Worm (Caenorhabditis elegans) whole organism, L2 larva: Measurements from ENCODE around the gene F17E9.15.

Source experiments
- C34F6.9 ChIP-seq: fragments of 150-350 bp; optimal IDR thresholded peaks from 2 replicates; lab custom pipeline; 2014; ENCODE audit warnings: missing biosample characterization, missing genetic modification characterization
- F13H6.1 ChIP-seq: sonication (generic microtip); optimal IDR thresholded peaks from 2 replicates; lab custom pipeline; 2016; ENCODE audit warnings: missing genetic modification characterization, missing compliant biosample characterization
- R02D3.7 ChIP-seq: fragments of 150-350 bp; optimal IDR thresholded peaks from 2 replicates; lab custom pipeline; 2014; ENCODE audit warnings: missing biosample characterization, missing genetic modification characterization
- Y55F3AM.14 ChIP-seq: fragments of 200-800 bp; sonication (Bioruptor generic); optimal IDR thresholded peaks from 2 replicates; lab custom pipeline; 2018; ENCODE audit warnings: mild to moderate bottlenecking, missing genetic modification characterization, missing compliant biosample characterization
- ZK546.5 ChIP-seq: sonication (generic microtip); optimal IDR thresholded peaks from 2 replicates; lab custom pipeline; 2017; ENCODE audit warnings: missing biosample characterization, missing genetic modification characterization
- alr-1 ChIP-seq: fragments of 150-350 bp; optimal IDR thresholded peaks from 2 replicates; lab custom pipeline; 2014; ENCODE audit warnings: missing biosample characterization, missing genetic modification characterization
- aly-2 ChIP-seq: fragments of 150-350 bp; optimal IDR thresholded peaks from 2 replicates; lab custom pipeline; 2014; ENCODE audit warnings: missing biosample characterization, missing genetic modification characterization
- ama-1 ChIP-seq: fragments of 150-350 bp; optimal IDR thresholded peaks from 2 replicates; lab custom pipeline; 2018; ENCODE audit warnings: inconsistent platforms
- ceh-82 ChIP-seq: fragments of 150-350 bp; optimal IDR thresholded peaks from 2 replicates; lab custom pipeline; 2014; ENCODE audit warnings: missing biosample characterization, missing genetic modification characterization
- crh-2 ChIP-seq: sonication (generic microtip); optimal IDR thresholded peaks from 2 replicates; lab custom pipeline; 2017; ENCODE audit warnings: missing biosample characterization, missing genetic modification characterization
- elt-1 ChIP-seq: fragments of 150-350 bp; optimal IDR thresholded peaks from 2 replicates; lab custom pipeline; 2014; ENCODE audit warnings: missing biosample characterization, missing genetic modification characterization
- elt-3 ChIP-seq: sonication (generic microtip); optimal IDR thresholded peaks from 2 replicates; lab custom pipeline; 2017; ENCODE audit warnings: missing biosample characterization, missing genetic modification characterization
- fos-1 ChIP-seq: fragments of 150-350 bp; optimal IDR thresholded peaks from 2 replicates; lab custom pipeline; 2014; ENCODE audit warnings: missing biosample characterization, missing genetic modification characterization
- gmeb-1 ChIP-seq: fragments of 150-350 bp; optimal IDR thresholded peaks from 2 replicates; lab custom pipeline; 2014; ENCODE audit warnings: missing biosample characterization, missing genetic modification characterization
- lin-11 ChIP-seq: fragments of 150-350 bp; sonication (generic microtip); optimal IDR thresholded peaks from 2 replicates; lab custom pipeline; 2014; ENCODE audit warnings: missing biosample characterization, missing genetic modification characterization, inconsistent platforms, mixed read lengths
- lin-13 ChIP-seq: fragments of 150-350 bp; optimal IDR thresholded peaks from 2 replicates; lab custom pipeline; 2014; ENCODE audit warnings: missing biosample characterization, missing genetic modification reagents, missing genetic modification characterization
- lsy-2 ChIP-seq, 2 experiments: fragments of 150-350 bp in 1 of 2; sonication (generic microtip) in 1 of 2; optimal IDR thresholded peaks; 2 replicates each; lab custom pipeline; 2014 to 2017; ENCODE audit warnings: missing biosample characterization in 2 of 2, missing genetic modification characterization in 2 of 2
- mab-5 ChIP-seq: fragments of 150-350 bp; optimal IDR thresholded peaks from 2 replicates; lab custom pipeline; 2014; ENCODE audit warnings: missing biosample characterization, missing genetic modification characterization
- mbf-1 ChIP-seq: sonication (generic microtip); optimal IDR thresholded peaks from 2 replicates; lab custom pipeline; 2017; ENCODE audit warnings: missing biosample characterization, missing genetic modification characterization
- mdl-1 ChIP-seq, 2 experiments: fragments of 150-350 bp in 1 of 2; sonication (generic microtip) in 1 of 2; optimal IDR thresholded peaks; 2 replicates each; lab custom pipeline; 2017; ENCODE audit warnings: missing biosample characterization in 2 of 2, missing genetic modification characterization in 2 of 2
- nhr-10 ChIP-seq: sonication (generic microtip); optimal IDR thresholded peaks from 2 replicates; lab custom pipeline; 2017; ENCODE audit warnings: missing biosample characterization, missing genetic modification characterization
- nhr-11 ChIP-seq: fragments of 150-350 bp; optimal IDR thresholded peaks from 2 replicates; lab custom pipeline; 2014; ENCODE audit warnings: missing biosample characterization, missing genetic modification characterization
- nhr-129 ChIP-seq: fragments of 150-350 bp; optimal IDR thresholded peaks from 2 replicates; lab custom pipeline; 2014; ENCODE audit warnings: missing biosample characterization, missing genetic modification characterization
- nhr-21 ChIP-seq: fragments of 150-350 bp; optimal IDR thresholded peaks from 2 replicates; lab custom pipeline; 2014; ENCODE audit warnings: missing biosample characterization, missing genetic modification characterization
- nhr-237 ChIP-seq: fragments of 150-350 bp; optimal IDR thresholded peaks from 2 replicates; lab custom pipeline; 2014; ENCODE audit warnings: missing biosample characterization, missing genetic modification characterization
- nhr-25 ChIP-seq: fragments of 150-350 bp; sonication (generic microtip); optimal IDR thresholded peaks from 3 replicates; lab custom pipeline; 2014; ENCODE audit warnings: missing biosample characterization, missing genetic modification characterization
- nhr-77 ChIP-seq: fragments of 150-350 bp; optimal IDR thresholded peaks from 2 replicates; lab custom pipeline; 2014; ENCODE audit warnings: missing biosample characterization, missing genetic modification characterization
- peb-1 ChIP-seq: fragments of 150-350 bp; optimal IDR thresholded peaks from 2 replicates; lab custom pipeline; 2014; ENCODE audit warnings: missing biosample characterization, missing genetic modification characterization
- sem-4 ChIP-seq: fragments of 150-350 bp; optimal IDR thresholded peaks from 2 replicates; lab custom pipeline; 2014; ENCODE audit warnings: missing biosample characterization, missing genetic modification reagents, missing genetic modification characterization
- skn-1 ChIP-seq: sonication (generic microtip); optimal IDR thresholded peaks from 2 replicates; lab custom pipeline; 2017; ENCODE audit warnings: missing biosample characterization, missing genetic modification characterization
- sma-3 ChIP-seq: sonication (generic microtip); optimal IDR thresholded peaks from 2 replicates; lab custom pipeline; 2016; ENCODE audit warnings: missing genetic modification reagents, missing genetic modification characterization, missing compliant biosample characterization
- sma-9 ChIP-seq, 2 experiments: fragments of 150-350 bp in 1 of 2; sonication (generic microtip) in 1 of 2; optimal IDR thresholded peaks; 2 replicates each; lab custom pipeline; 2014 to 2016; ENCODE audit warnings: missing genetic modification characterization in 2 of 2, mild to moderate bottlenecking in 1 of 2, missing biosample characterization in 1 of 2, missing compliant biosample characterization in 1 of 2, missing genetic modification reagents in 1 of 2, moderate library complexity in 1 of 2
- snpc-4 ChIP-seq: fragments of 150-350 bp; optimal IDR thresholded peaks from 2 replicates; lab custom pipeline; 2014; ENCODE audit warnings: missing biosample characterization, missing genetic modification characterization
- unc-55 ChIP-seq: fragments of 150-350 bp; sonication (generic microtip); optimal IDR thresholded peaks from 3 replicates; lab custom pipeline; 2014; ENCODE audit warnings: missing biosample characterization, missing genetic modification reagents, missing genetic modification characterization
- unc-62 ChIP-seq: fragments of 150-350 bp; optimal IDR thresholded peaks from 2 replicates; lab custom pipeline; 2014; ENCODE audit warnings: missing biosample characterization, missing genetic modification reagents, missing genetic modification characterization
- ztf-1 ChIP-seq: fragments of 200-800 bp; sonication (Bioruptor generic); conservative IDR thresholded peaks from 2 replicates; pipeline ENCODE4 v1.3.6; 2022; ENCODE audit warnings: missing genetic modification characterization, missing compliant biosample characterization
- ztf-11 ChIP-seq: sonication (generic microtip); optimal IDR thresholded peaks from 2 replicates; lab custom pipeline; 2017; ENCODE audit warnings: missing biosample characterization, missing genetic modification characterization

The F17E9.15 gene

ce11 chrIV:8376923-8377322 is 29.7 kb downstream of the F17E9.15 start:
- TF ChIP-seq elt-1 (tag; lab: Kevin White, UChicago), result no peak
- no peak for TF ChIP-seq unc-62 (GFP tag; lab: Kevin White, UChicago)
- no peak for TF ChIP-seq lin-11 (tag; lab: Kevin White, UChicago)
- TF ChIP-seq C34F6.9 (tag; lab: Kevin White, UChicago), result peak; percentile 84
- no peak for TF ChIP-seq ztf-1 (GFP tag; lab: Robert Waterston, UW)
- TF ChIP-seq nhr-10, result no peak
- TF ChIP-seq unc-55 (GFP tag; lab: Kevin White, UChicago), result peak; percentile 41
- TF ChIP-seq nhr-129, result peak; percentile 81
- peak; percentile 43 for TF ChIP-seq fos-1 (tag; lab: Kevin White, UChicago)
- peak; percentile 46 for TF ChIP-seq crh-2 (tag; lab: Kevin White, UChicago)
- TF ChIP-seq aly-2 (tag; lab: Kevin White, UChicago), result no peak

- no peak for TF ChIP-seq nhr-237 (tag; lab: Kevin White, UChicago)
- TF ChIP-seq Y55F3AM.14 (GFP tag; lab: Kevin White, UChicago), result peak; percentile 3
- TF ChIP-seq elt-3, result no peak
- TF ChIP-seq elt-1 (tag; lab: Kevin White, UChicago), result no peak
- TF ChIP-seq ZK546.5 (tag; lab: Kevin White, UChicago), result no peak
- no peak for TF ChIP-seq ztf-11 (tag; lab: Kevin White, UChicago)
- peak; percentile 20 for TF ChIP-seq crh-2 (tag; lab: Kevin White, UChicago)
- no peak for TF ChIP-seq alr-1 (tag; lab: Kevin White, UChicago)
- no peak for TF ChIP-seq unc-62 (GFP tag; lab: Kevin White, UChicago)
- TF ChIP-seq lin-11 (tag; lab: Kevin White, UChicago), result no peak
These were observed 30.3 kb downstream of the F17E9.15 start, which contains the start of gene D2096.7 for ce11 chrIV:8377501-8377900. Gene D2096.7 (minus strand): TSS chrIV:8377630.

- no peak for TF ChIP-seq F13H6.1
- no peak for TF ChIP-seq ZK546.5 (tag; lab: Kevin White, UChicago)
- no peak for TF ChIP-seq sma-3 (GFP tag; lab: Kevin White, UChicago)
These were observed 31.1 kb downstream of the F17E9.15 start for ce11 chrIV:8378280-8378679.

ce11 chrIV:8379278-8379677 is 32.1 kb downstream of the F17E9.15 start, which contains the start of gene nap-1:
Gene nap-1 (minus strand): TSS chrIV:8379319.
- TF ChIP-seq ceh-82 (tag; lab: Kevin White, UChicago), result peak; percentile 19
- TF ChIP-seq crh-2 (tag; lab: Kevin White, UChicago), result peak; percentile 73
- TF ChIP-seq nhr-25 (tag; lab: Kevin White, UChicago), result peak; percentile 73
- no peak for TF ChIP-seq peb-1 (tag; lab: Kevin White, UChicago)
- no peak for TF ChIP-seq nhr-11 (tag; lab: Kevin White, UChicago)
- peak; percentile 8 for TF ChIP-seq ZK546.5 (tag; lab: Kevin White, UChicago)
- TF ChIP-seq ztf-1 (GFP tag; lab: Robert Waterston, UW), result no peak
- TF ChIP-seq sma-3 (GFP tag; lab: Kevin White, UChicago), result peak; percentile 44
- TF ChIP-seq unc-55 (GFP tag; lab: Kevin White, UChicago), result peak; percentile 95
- TF ChIP-seq nhr-129, result peak; percentile 87
- no peak for TF ChIP-seq Y55F3AM.14 (GFP tag; lab: Kevin White, UChicago)
- no peak for TF ChIP-seq nhr-77
- TF ChIP-seq F13H6.1, result peak; percentile 46
- TF ChIP-seq sma-9 (GFP tag; optimal IDR thresholded peaks at IDR 0.05; lab: Kevin White, UChicago), result peak; percentile 71
- no peak for TF ChIP-seq sma-9 (tag; optimal IDR thresholded peaks at IDR 0.05; lab: Kevin White, UChicago)
- TF ChIP-seq sem-4 (tag; lab: Kevin White, UChicago), result peak; percentile 0
- peak; percentile 61 for TF ChIP-seq fos-1 (tag; lab: Kevin White, UChicago)
- TF ChIP-seq lin-11 (tag; lab: Kevin White, UChicago), result peak; percentile 2
- peak; percentile 63 for TF ChIP-seq lin-13
- TF ChIP-seq skn-1 (tag; lab: Kevin White, UChicago), result peak; percentile 17
- peak; percentile 53 for TF ChIP-seq mab-5
- TF ChIP-seq mdl-1 (tag; optimal IDR thresholded peaks at IDR 0.05; lab: Kevin White, UChicago), result peak in 1 of 2 experiments; percentile 11
- TF ChIP-seq C34F6.9 (tag; lab: Kevin White, UChicago), result peak; percentile 88
- no peak for TF ChIP-seq mbf-1 (tag; lab: Kevin White, UChicago)
- TF ChIP-seq snpc-4 (tag; lab: Kevin White, UChicago), result peak; percentile 66
- no peak for TF ChIP-seq elt-1 (tag; lab: Kevin White, UChicago)
- peak; percentile 63 to 90 for TF ChIP-seq lsy-2 (tag; optimal IDR thresholded peaks at IDR 0.05; lab: Kevin White, UChicago)
- no peak for TF ChIP-seq unc-62 (GFP tag; lab: Kevin White, UChicago)
- peak; percentile 76 for TF ChIP-seq gmeb-1 (tag; lab: Kevin White, UChicago)
- TF ChIP-seq nhr-237 (tag; lab: Kevin White, UChicago), result no peak
- TF ChIP-seq ama-1 (lab: Kevin White, UChicago), result no peak
- peak; percentile 90 for TF ChIP-seq R02D3.7 (tag; lab: Kevin White, UChicago)
- peak; percentile 55 for TF ChIP-seq nhr-21 (tag; lab: Kevin White, UChicago)
- TF ChIP-seq, all 48 proteins: peak for 22
